Comparison of ENCODE assay signal across 4 worm cellular contexts in the genomic region with DNA sequence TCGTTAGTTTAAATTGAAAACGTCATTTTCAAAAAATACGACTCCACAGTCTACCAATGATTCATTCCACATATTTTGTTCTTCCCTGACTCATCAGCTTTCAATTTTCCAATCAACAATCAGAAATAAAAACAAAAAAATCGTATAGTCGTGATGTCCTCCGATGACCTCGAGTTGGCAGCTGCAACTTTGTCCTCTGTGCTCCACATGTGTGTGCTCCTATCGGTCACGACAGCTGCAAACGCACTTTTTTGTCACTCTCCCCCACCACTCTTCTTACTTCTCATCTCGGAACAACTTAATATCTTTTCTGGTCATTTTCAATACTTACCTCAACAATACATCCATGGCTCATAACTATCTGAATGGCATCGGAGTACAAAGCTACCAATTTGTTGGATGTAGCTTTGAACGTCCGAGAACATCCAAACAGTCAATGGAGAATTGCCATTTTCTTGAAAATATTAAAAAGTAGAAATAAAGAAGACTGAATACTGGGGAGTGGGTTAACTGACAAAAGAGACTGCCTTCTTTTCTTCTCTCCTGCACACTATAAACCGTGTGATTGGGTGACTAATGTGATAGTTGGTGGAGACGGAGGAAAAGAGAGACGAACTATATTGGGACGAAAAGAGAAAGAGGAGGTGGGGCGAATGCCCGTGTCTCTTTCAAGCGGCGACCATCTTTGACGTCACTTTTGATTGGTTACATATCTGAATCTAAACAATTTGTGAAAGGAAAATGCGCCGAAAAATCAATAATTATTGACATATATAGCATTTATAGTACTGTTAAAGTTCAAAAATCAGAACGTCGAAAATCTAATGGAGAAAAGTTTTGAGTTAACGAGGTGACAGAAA.
TF ChIP-seq lines count a peak whose summit lies in the region.

No protein-coding gene starts in this region.

TF ChIP-seq in whole organism, L1 larva, 84 proteins besides CTCF, POLR2A, EP300 and RAD21 (continued from another document):
- TF ChIP-seq nhr-77 (tag; optimal IDR thresholded peaks at IDR 0.05; lab: Kevin White, UChicago) (no peak), ceh-88 (GFP tag; IDR thresholded peaks at IDR 0.05; lab: Robert Waterston, UW) (no peak), nhr-71 (tag; optimal IDR thresholded peaks at IDR 0.05; lab: Kevin White, UChicago) (peak; percentile 16), unc-98 (GFP tag; IDR thresholded peaks at IDR 0.05; lab: Robert Waterston, UW) (no peak), lsy-2 (tag; optimal IDR thresholded peaks at IDR 0.05; lab: Kevin White, UChicago) (peak; percentile 6 to 13), ceh-90 (tag; optimal IDR thresholded peaks at IDR 0.05; lab: Kevin White, UChicago) (no peak), nhr-20 (tag; optimal IDR thresholded peaks at IDR 0.05; lab: Kevin White, UChicago) (peak; percentile 62), nhr-11 (tag; optimal IDR thresholded peaks at IDR 0.05; lab: Kevin White, UChicago) (no peak), hlh-17 (GFP tag; optimal IDR thresholded peaks at IDR 0.05; lab: Kevin White, UChicago; ENCODE audit: borderline replicate concordance) (no peak), nhr-90 (tag; optimal IDR thresholded peaks at IDR 0.05; lab: Kevin White, UChicago; ENCODE audit: poor library complexity) (no peak), hpl-2 (GFP tag; optimal IDR thresholded peaks at IDR 0.05; lab: Kevin White, UChicago) (no peak), ceh-8 (GFP tag; optimal IDR thresholded peaks at IDR 0.05; lab: Kevin White, UChicago) (no peak), vab-15 (tag; optimal IDR thresholded peaks at IDR 0.05; lab: Kevin White, UChicago) (peak; percentile 5), egl-13 (tag; optimal IDR thresholded peaks at IDR 0.05; lab: Kevin White, UChicago) (no peak), ztf-4 (tag; optimal IDR thresholded peaks at IDR 0.05; lab: Kevin White, UChicago) (no peak), F16B12.6 (tag; optimal IDR thresholded peaks at IDR 0.05; lab: Kevin White, UChicago) (no peak), grh-1 (GFP tag; IDR thresholded peaks at IDR 0.05; lab: Robert Waterston, UW) (no peak), elt-3 (tag; optimal IDR thresholded peaks at IDR 0.05; lab: Kevin White, UChicago) (peak in 1 of 6 experiments; percentile 75), jun-1 (tag; optimal IDR thresholded peaks at IDR 0.05; lab: Kevin White, UChicago) (peak; percentile 10), ztf-11 (tag; optimal IDR thresholded peaks at IDR 0.05; lab: Kevin White, UChicago) (no peak), pqm-1 (tag; optimal IDR thresholded peaks at IDR 0.05; lab: Kevin White, UChicago) (no peak), nhr-76 (tag; optimal IDR thresholded peaks at IDR 0.05; lab: Kevin White, UChicago) (no peak), mep-1 (tag; optimal IDR thresholded peaks at IDR 0.05; lab: Kevin White, UChicago) (peak; percentile 33), unc-130 (tag; optimal IDR thresholded peaks at IDR 0.05; lab: Kevin White, UChicago) (peak; percentile 2)

TF ChIP-seq in whole organism, L2 larva, 48 proteins besides CTCF, POLR2A, EP300 and RAD21 (continued from another document):
- no peak for TF ChIP-seq nhr-6 (tag; optimal IDR thresholded peaks at IDR 0.05; lab: Kevin White, UChicago)
- TF ChIP-seq crh-2 (tag; optimal IDR thresholded peaks at IDR 0.05; lab: Kevin White, UChicago), result peak; percentile 58
- no peak for TF ChIP-seq nhr-237 (tag; optimal IDR thresholded peaks at IDR 0.05; lab: Kevin White, UChicago)
- no peak for TF ChIP-seq lin-11 (tag; optimal IDR thresholded peaks at IDR 0.05; lab: Kevin White, UChicago)
- TF ChIP-seq skn-1 (tag; optimal IDR thresholded peaks at IDR 0.05; lab: Kevin White, UChicago), result no peak
- peak; percentile 68 for TF ChIP-seq blmp-1 (tag; optimal IDR thresholded peaks at IDR 0.05; lab: Kevin White, UChicago; ENCODE audit: insufficient read depth)
- TF ChIP-seq zag-1 (tag; optimal IDR thresholded peaks at IDR 0.05; lab: Kevin White, UChicago), result no peak
- no peak for TF ChIP-seq nhr-77 (tag; optimal IDR thresholded peaks at IDR 0.05; lab: Kevin White, UChicago)
- TF ChIP-seq dmd-4 (tag; optimal IDR thresholded peaks at IDR 0.05; lab: Kevin White, UChicago), result no peak
TF ChIP-seq in whole organism, L2 larva: peak in this region for 11.

TF ChIP-seq in whole organism, L3 larva, 47 proteins besides CTCF, POLR2A, EP300 and RAD21 (continued from another document):
- no peak for TF ChIP-seq R02D3.7 (tag; optimal IDR thresholded peaks at IDR 0.05; lab: Kevin White, UChicago)
- no peak for TF ChIP-seq egl-27 (tag; optimal IDR thresholded peaks at IDR 0.05; lab: Kevin White, UChicago)
- TF ChIP-seq elt-2 (tag; optimal IDR thresholded peaks at IDR 0.05; lab: Kevin White, UChicago), result peak; percentile 50
- no peak for TF ChIP-seq nhr-67 (tag; optimal IDR thresholded peaks at IDR 0.05; lab: Kevin White, UChicago)
TF ChIP-seq in whole organism, L3 larva: peak in this region for 12.

TF ChIP-seq in whole organism, L4 larva, 104 proteins besides CTCF, POLR2A, EP300 and RAD21 (continued from another document):
- TF ChIP-seq saeg-2 (GFP tag; IDR thresholded peaks at IDR 0.05; lab: Robert Waterston, UW), result 0 out of 2 replicates have a peak, but pooled peaks have one; percentile 7
- no peak for TF ChIP-seq daf-16 (GFP tag; optimal IDR thresholded peaks at IDR 0.05; lab: Kevin White, UChicago)
- peak; percentile 32 for TF ChIP-seq daf-16 (tag; optimal IDR thresholded peaks at IDR 0.05; lab: Kevin White, UChicago)
- peak; percentile 71 for TF ChIP-seq dmd-6 (GFP tag; IDR thresholded peaks at IDR 0.05; lab: Robert Waterston, UW)
- TF ChIP-seq duxl-1 (tag; optimal IDR thresholded peaks at IDR 0.05; lab: Kevin White, UChicago; ENCODE audit: poor library complexity), result no peak
- TF ChIP-seq egl-43 (GFP tag; IDR thresholded peaks at IDR 0.05; lab: Robert Waterston, UW), result no peak
- TF ChIP-seq Y75B8A.6 (GFP tag; IDR thresholded peaks at IDR 0.05; lab: Robert Waterston, UW), result no peak
- TF ChIP-seq tag-97 (GFP tag; IDR thresholded peaks at IDR 0.05; lab: Robert Waterston, UW), result no peak
- TF ChIP-seq rbr-2 (tag; optimal IDR thresholded peaks at IDR 0.05; lab: Kevin White, UChicago), result peak; percentile 40
- TF ChIP-seq F44E2.7 (GFP tag; IDR thresholded peaks at IDR 0.05; lab: Robert Waterston, UW), result no peak
- no peak for TF ChIP-seq fkh-10 (GFP tag; optimal IDR thresholded peaks at IDR 0.05; lab: Kevin White, UChicago)
- no peak for TF ChIP-seq ceh-82 (tag; optimal IDR thresholded peaks at IDR 0.05; lab: Kevin White, UChicago)
- TF ChIP-seq ZK337.2 (GFP tag; IDR thresholded peaks at IDR 0.05; lab: Robert Waterston, UW), result peak; percentile 38; the same call in 1 of the 2 replicates
- TF ChIP-seq egl-27 (tag; optimal IDR thresholded peaks at IDR 0.05; lab: Kevin White, UChicago), result no peak
- TF ChIP-seq gei-8 (GFP tag; optimal IDR thresholded peaks at IDR 0.05; lab: Kevin White, UChicago), result no peak
- TF ChIP-seq pqm-1 (tag; optimal IDR thresholded peaks at IDR 0.05; lab: Kevin White, UChicago), result peak; percentile 19
- TF ChIP-seq hlh-11 (tag; optimal IDR thresholded peaks at IDR 0.05; lab: Kevin White, UChicago), result peak; percentile 38
- no peak for TF ChIP-seq nhr-42 (GFP tag; IDR thresholded peaks at IDR 0.05; lab: Robert Waterston, UW)
- no peak for TF ChIP-seq unc-130 (GFP tag; optimal IDR thresholded peaks at IDR 0.05; lab: Kevin White, UChicago)
- TF ChIP-seq nhr-48 (tag; optimal IDR thresholded peaks at IDR 0.05; lab: Kevin White, UChicago), result no peak
- no peak for TF ChIP-seq zip-11 (GFP tag; IDR thresholded peaks at IDR 0.05; lab: Robert Waterston, UW)
